Fruit fly (Drosophila melanogaster): ENCODE results near the gene Dtwd2.
A peak's percentile ranks its signal among the peaks of the same experiment; 100 is the strongest.

Gene Dtwd2

DNA sequence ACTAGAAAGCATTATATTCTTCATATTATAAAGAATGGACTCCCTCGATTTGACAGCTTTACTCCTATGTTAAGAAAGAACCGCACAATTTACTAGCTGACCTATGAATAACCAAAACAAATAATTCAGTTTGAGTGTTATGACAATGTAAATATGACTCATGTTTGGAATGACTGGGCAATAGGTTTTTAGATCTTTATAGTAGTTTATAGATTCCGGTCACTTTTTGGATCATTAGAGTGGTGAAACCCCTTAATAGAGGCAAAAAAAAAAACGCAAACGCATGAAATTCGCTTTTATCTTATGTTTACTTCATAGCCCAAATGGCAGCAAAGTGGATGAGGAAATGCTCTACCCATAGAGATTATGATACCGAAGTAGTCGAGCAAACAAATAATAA, 30.0 kb upstream of the Dtwd2 start, which contains the start of gene CG14605:
TSS of gene CG14605 (minus strand) at position 101 of the 400 bp plus-strand sequence.
- TF ChIP-seq ss (GFP tag; optimal IDR thresholded peaks at IDR 0.05) (no peak), Hr4 (GFP tag; optimal IDR thresholded peaks at IDR 0.05) (no peak), Hr39 (GFP tag; optimal IDR thresholded peaks at IDR 0.05) (no peak), lz (GFP tag; optimal IDR thresholded peaks at IDR 0.05) (no peak), CG32006 (GFP tag; optimal IDR thresholded peaks at IDR 0.05) (no peak), CG8632 (GFP tag; optimal IDR thresholded peaks at IDR 0.05) (no peak), CG11902 (GFP tag; optimal IDR thresholded peaks at IDR 0.05) (no peak), CG6163 (GFP tag; IDR thresholded peaks at IDR 0.05) (no peak), Blimp-1 (GFP tag; optimal IDR thresholded peaks at IDR 0.05) (no peak), CG7368 (GFP tag; optimal IDR thresholded peaks at IDR 0.05) (no peak), CG31627 (GFP tag; optimal IDR thresholded peaks at IDR 0.05) (no peak)

DNA sequence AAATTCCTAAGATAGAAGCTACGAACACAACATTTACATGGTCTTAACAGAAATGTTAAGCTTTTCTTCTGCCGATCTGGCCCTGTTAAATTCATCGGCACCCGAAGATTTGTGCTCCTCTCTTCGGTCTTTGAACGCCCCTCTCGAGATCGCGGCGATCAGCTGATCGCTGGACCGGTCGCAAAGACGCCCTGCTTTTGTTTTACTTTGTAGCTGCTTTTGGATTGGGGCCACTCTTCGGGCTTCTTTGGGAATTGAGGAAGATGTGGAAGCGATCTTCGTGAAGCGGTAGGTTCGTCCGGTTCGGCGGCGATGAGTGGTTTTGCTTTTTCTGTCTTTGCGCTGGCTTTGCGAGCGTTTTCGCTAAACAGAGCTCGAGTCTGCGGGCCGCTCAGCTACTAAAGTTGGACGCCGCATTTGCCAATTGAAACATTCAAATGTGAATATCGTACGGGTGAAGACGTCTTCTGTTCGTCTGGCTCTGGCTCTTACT, 25.6 kb upstream of the Dtwd2 start, which contains the start of gene thw:
TSS of gene thw (plus strand) at position 443 of the 493 bp plus-strand sequence.
- no peak for TF ChIP-seq CG34406 (GFP tag; optimal IDR thresholded peaks at IDR 0.05)
- TF ChIP-seq CG6163 (GFP tag; IDR thresholded peaks at IDR 0.05), result peak; percentile 34; the same call in 1 of the 3 replicates
- TF ChIP-seq dsx (GFP tag; optimal IDR thresholded peaks at IDR 0.05; ENCODE audit: poor library complexity, severe bottlenecking), result peak; percentile 90
- TF ChIP-seq eg (GFP tag; IDR thresholded peaks at IDR 0.05), result 0 out of 3 replicates have a peak, but pooled peaks have one; percentile 45

DNA sequence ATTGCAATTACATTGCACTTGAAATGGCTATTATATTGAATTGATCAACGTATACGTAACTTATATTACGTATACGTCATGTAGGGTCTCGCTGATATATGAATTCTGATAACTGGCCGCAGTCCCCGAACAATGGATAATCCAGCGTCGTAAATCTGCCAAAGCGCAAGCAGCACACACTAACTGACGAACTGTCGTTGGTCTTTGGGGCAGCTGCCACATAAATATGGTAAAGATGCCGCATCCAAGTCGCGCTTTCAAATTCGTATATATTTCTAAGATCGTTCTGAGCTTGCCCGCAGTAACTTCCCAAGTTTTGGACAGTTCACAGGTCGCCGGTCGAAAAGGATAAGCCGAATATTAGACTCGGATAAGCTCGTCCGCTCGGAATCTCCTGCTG, 8.1 kb upstream of the Dtwd2 start, which contains the start of gene CG14607:
TSS of gene CG14607 (plus strand) at position 301 of the 400 bp plus-strand sequence.
- TF ChIP-seq Hr39 (GFP tag; optimal IDR thresholded peaks at IDR 0.05), result no peak
- TF ChIP-seq CG15336 (GFP tag; IDR thresholded peaks at IDR 0.05), result no peak
- TF ChIP-seq Hr38 (GFP tag; optimal IDR thresholded peaks at IDR 0.05), result no peak
- TF ChIP-seq fkh (GFP tag; optimal IDR thresholded peaks at IDR 0.05), result no peak
- TF ChIP-seq CG8119 (GFP tag; IDR thresholded peaks at IDR 0.05), result no peak
- no peak for TF ChIP-seq CG6854 (GFP tag; optimal IDR thresholded peaks at IDR 0.05)
- TF ChIP-seq CG10631 (GFP tag; optimal IDR thresholded peaks at IDR 0.05), result no peak
- no peak for TF ChIP-seq Eip93F (GFP tag; optimal IDR thresholded peaks at IDR 0.05)
- TF ChIP-seq eg (GFP tag; IDR thresholded peaks at IDR 0.05), result no peak
- no peak for TF ChIP-seq svp (GFP tag)
- TF ChIP-seq Sox15 (GFP tag; optimal IDR thresholded peaks at IDR 0.05), result no peak
- TF ChIP-seq CG7368 (GFP tag; optimal IDR thresholded peaks at IDR 0.05), result no peak
- TF ChIP-seq Smox (GFP tag; optimal IDR thresholded peaks at IDR 0.05), result no peak
- no peak for TF ChIP-seq CG11294 (GFP tag; IDR thresholded peaks at IDR 0.05)
- no peak for TF ChIP-seq CG8319 (GFP tag; optimal IDR thresholded peaks at IDR 0.05)

DNA sequence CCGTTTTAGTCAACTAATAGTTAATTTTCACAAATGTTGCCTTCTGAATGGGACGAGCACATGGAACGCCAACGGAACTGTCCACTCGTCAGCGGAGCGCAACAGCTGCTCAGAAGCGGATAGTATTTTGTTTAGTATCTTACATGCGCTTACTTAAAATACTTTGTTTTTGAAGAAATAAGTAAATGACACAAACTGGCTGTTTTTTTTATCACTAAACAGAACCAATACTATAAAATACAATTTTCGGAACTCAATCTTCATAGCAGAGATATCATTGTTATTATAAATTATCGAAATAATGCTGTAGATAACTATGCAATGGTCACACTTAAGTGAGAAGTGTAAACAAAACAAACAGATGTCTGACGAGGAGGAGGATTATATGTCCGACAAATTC, 2.7 kb upstream of the Dtwd2 start, which contains the start of the genes Noc3 and CG10053:
TSS of gene Noc3 (minus strand) at position 81 of the 400 bp plus-strand sequence.
TSS of gene CG10053 (plus strand) at position 202 of the 400 bp plus-strand sequence.
- TF ChIP-seq CG11762 (GFP tag; optimal IDR thresholded peaks at IDR 0.05; ENCODE audit: insufficient read depth) (no peak), Hr38 (GFP tag; optimal IDR thresholded peaks at IDR 0.05) (no peak), esn (GFP tag; optimal IDR thresholded peaks at IDR 0.05) (no peak), CG10669 (GFP tag; optimal IDR thresholded peaks at IDR 0.05) (no peak), Lpt (GFP tag; optimal IDR thresholded peaks at IDR 0.05) (no peak), CG1621 (tag; optimal IDR thresholded peaks at IDR 0.05) (no peak), CG11902 (GFP tag; optimal IDR thresholded peaks at IDR 0.05) (no peak), net (GFP tag; optimal IDR thresholded peaks at IDR 0.05) (no peak), cyc (GFP tag; optimal IDR thresholded peaks at IDR 0.05) (no peak), CG6163 (GFP tag; IDR thresholded peaks at IDR 0.05) (no peak), Hr4 (GFP tag; optimal IDR thresholded peaks at IDR 0.05) (no peak)

DNA sequence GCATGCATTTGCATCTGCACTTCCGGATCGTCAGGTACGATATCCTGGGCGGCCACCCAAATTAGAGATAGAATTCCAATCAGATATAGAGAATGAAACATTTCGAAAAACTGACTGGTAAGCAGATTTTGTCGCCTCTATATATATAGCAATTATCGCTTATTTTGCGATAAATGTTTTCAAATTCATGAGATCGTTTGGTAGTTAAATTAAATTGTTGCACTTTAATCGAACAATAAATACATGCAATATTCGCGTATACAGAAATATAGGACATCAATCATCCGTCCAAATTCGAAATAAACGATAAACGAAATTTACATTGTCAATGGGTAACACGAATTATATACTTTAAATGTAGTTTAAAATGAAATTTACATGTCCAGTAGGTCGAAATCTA, 2.3 kb downstream of the Dtwd2 start, which contains the start of gene Obp84a:
TSS of gene Obp84a (minus strand) at position 101 of the 400 bp plus-strand sequence.
- no peak for TF ChIP-seq Smox (GFP tag; optimal IDR thresholded peaks at IDR 0.05)
- no peak for TF ChIP-seq Hr4 (GFP tag; optimal IDR thresholded peaks at IDR 0.05)
- no peak for TF ChIP-seq CG1621 (tag; optimal IDR thresholded peaks at IDR 0.05)
- TF ChIP-seq CG8319 (GFP tag; optimal IDR thresholded peaks at IDR 0.05), result no peak
- TF ChIP-seq Sox15 (GFP tag; optimal IDR thresholded peaks at IDR 0.05), result no peak
- TF ChIP-seq CG6808 (GFP tag; optimal IDR thresholded peaks at IDR 0.05), result no peak
- no peak for TF ChIP-seq CG10631 (GFP tag; optimal IDR thresholded peaks at IDR 0.05)
- TF ChIP-seq CG6854 (GFP tag; optimal IDR thresholded peaks at IDR 0.05), result no peak
- TF ChIP-seq CG4318 (GFP tag; optimal IDR thresholded peaks at IDR 0.05), result no peak
- TF ChIP-seq eg (GFP tag; IDR thresholded peaks at IDR 0.05), result no peak
- TF ChIP-seq CG8119 (GFP tag; IDR thresholded peaks at IDR 0.05), result no peak
- TF ChIP-seq achi (GFP tag; optimal IDR thresholded peaks at IDR 0.05), result no peak
- no peak for TF ChIP-seq spab (GFP tag; optimal IDR thresholded peaks at IDR 0.05)
- TF ChIP-seq CG10669 (GFP tag; optimal IDR thresholded peaks at IDR 0.05), result no peak
- TF ChIP-seq Eip78C (GFP tag), result no peak
- no peak for TF ChIP-seq Hr38 (GFP tag; optimal IDR thresholded peaks at IDR 0.05)
- TF ChIP-seq CG11294 (GFP tag; IDR thresholded peaks at IDR 0.05), result no peak
- TF ChIP-seq CG11902 (GFP tag; optimal IDR thresholded peaks at IDR 0.05), result no peak
- no peak for TF ChIP-seq topi (GFP tag; optimal IDR thresholded peaks at IDR 0.05)

Measured in whole organism, prepupa.